Fruit fly (Drosophila melanogaster) whole organism, pupa: ENCODE data around the gene repo.

Source experiments
- Ets98B ChIP-seq: fragments of 200-800 bp; sonication (Bioruptor generic); IDR thresholded peaks from 2 replicates; pipeline ENCODE4 v1.3.6; 2022; ENCODE audit warnings: missing biosample characterization, missing genetic modification characterization
- Pif1A ChIP-seq: fragments of 200-800 bp; sonication (Bioruptor generic); optimal IDR thresholded peaks from 3 replicates; lab custom pipeline; 2016; ENCODE audit warnings: missing biosample characterization, missing genetic modification characterization

- no peak for TF ChIP-seq Ets98B (GFP tag; lab: Robert Waterston, UW)
- no peak for TF ChIP-seq Pif1A (GFP tag; lab: Kevin White, UChicago)
These were observed 38.5 kb downstream of the repo start, which contains the start of the genes Vps39 and eIF1A for dm6 chr3R:18274328-18275098.
